Worm (Caenorhabditis elegans): ENCODE measurements around the gene ptr-18.

ptr-18 gene

ce11 chrII:12944587-12945126, 20.7 kb upstream of the ptr-18 start (continued):
- TF ChIP-seq snpc-4 (tag; optimal IDR thresholded peaks at IDR 0.05) (peak; percentile 97), lin-29 (GFP tag; IDR thresholded peaks at IDR 0.05) (peak; percentile 68; the same call in 1 of the 2 replicates), ceh-82 (tag; optimal IDR thresholded peaks at IDR 0.05) (no peak), nhr-41 (GFP tag; IDR thresholded peaks at IDR 0.05) (peak; percentile 89), R02D3.7 (tag; optimal IDR thresholded peaks at IDR 0.05) (no peak), nhr-76 (tag; optimal IDR thresholded peaks at IDR 0.05) (no peak), ceh-20 (GFP tag; IDR thresholded peaks at IDR 0.05) (peak; percentile 73), saeg-2 (GFP tag; IDR thresholded peaks at IDR 0.05) (peak; percentile 84), F10B5.3 (tag; optimal IDR thresholded peaks at IDR 0.05) (peak; percentile 88), nhr-42 (GFP tag; IDR thresholded peaks at IDR 0.05) (peak; percentile 94), mxl-3 (GFP tag; optimal IDR thresholded peaks at IDR 0.05) (peak; percentile 90), ZK546.5 (tag; optimal IDR thresholded peaks at IDR 0.05) (no peak), nhr-48 (tag; optimal IDR thresholded peaks at IDR 0.05) (peak; percentile 92), gei-8 (GFP tag; optimal IDR thresholded peaks at IDR 0.05) (peak; percentile 90), egl-27 (tag; optimal IDR thresholded peaks at IDR 0.05) (no peak), nhr-28 (tag; optimal IDR thresholded peaks at IDR 0.05) (peak; percentile 72), vab-7 (GFP tag; IDR thresholded peaks at IDR 0.05) (peak; percentile 79; the same call in 1 of the 2 replicates), lin-1 (GFP tag; IDR thresholded peaks at IDR 0.05) (peak; percentile 76), lir-3 (tag; optimal IDR thresholded peaks at IDR 0.05) (peak; percentile 82), dmd-6 (GFP tag; IDR thresholded peaks at IDR 0.05) (peak; percentile 90; the same call in 1 of the 2 replicates), F37D6.2 (tag; optimal IDR thresholded peaks at IDR 0.05) (peak; percentile 82), nhr-10 (tag; optimal IDR thresholded peaks at IDR 0.05) (peak; percentile 77), duxl-1 (tag; optimal IDR thresholded peaks at IDR 0.05; ENCODE audit: poor library complexity) (peak; percentile 91), dmd-9 (GFP tag; IDR thresholded peaks at IDR 0.05) (peak; percentile 89), snpc-1.2 (GFP tag; IDR thresholded peaks at IDR 0.05) (peak; percentile 84), ztf-7 (tag; optimal IDR thresholded peaks at IDR 0.05) (peak; percentile 38), T26A8.4 (GFP tag; IDR thresholded peaks at IDR 0.05) (peak; percentile 99), dmd-8 (GFP tag; IDR thresholded peaks at IDR 0.05) (peak; percentile 71), lin-39 (tag; optimal IDR thresholded peaks at IDR 0.05) (no peak), ces-1 (GFP tag; optimal IDR thresholded peaks at IDR 0.05) (peak; percentile 4), nhr-11 (tag; optimal IDR thresholded peaks at IDR 0.05) (peak; percentile 60), ZK337.2 (GFP tag; IDR thresholded peaks at IDR 0.05) (peak; percentile 42), ztf-11 (tag; optimal IDR thresholded peaks at IDR 0.05) (no peak), ceh-32 (tag; optimal IDR thresholded peaks at IDR 0.05; ENCODE audit: poor library complexity) (peak; percentile 23), lsy-2 (tag; optimal IDR thresholded peaks at IDR 0.05) (peak; percentile 76 to 86), Y75B8A.6 (GFP tag; IDR thresholded peaks at IDR 0.05) (peak; percentile 80; the same call in 1 of the 2 replicates)

- TF ChIP-seq dve-1 (tag; optimal IDR thresholded peaks at IDR 0.05; ENCODE audit: insufficient read depth) (no peak), set-16 (GFP tag; IDR thresholded peaks at IDR 0.05) (no peak), ztf-7 (tag; optimal IDR thresholded peaks at IDR 0.05) (no peak), ctbp-1 (GFP tag; IDR thresholded peaks at IDR 0.05) (no peak), snpc-1.2 (GFP tag; IDR thresholded peaks at IDR 0.05) (no peak), R02D3.7 (tag; optimal IDR thresholded peaks at IDR 0.05) (no peak), F26F4.8 (GFP tag; conservative IDR thresholded peaks at IDR 0.05) (no peak), nhr-28 (tag; optimal IDR thresholded peaks at IDR 0.05) (no peak), pqm-1 (tag; optimal IDR thresholded peaks at IDR 0.05) (no peak), ZK337.2 (GFP tag; IDR thresholded peaks at IDR 0.05) (no peak)
These were observed 17.2 kb upstream of the ptr-18 start, which contains the start of gene F58G1.7 for ce11 chrII:12948158-12948557. TSS of gene F58G1.7 (minus strand) at chrII:12948258.
